Worm (Caenorhabditis elegans): ENCODE data around the gene C55A6.4.

Gene C55A6.4

DNA sequence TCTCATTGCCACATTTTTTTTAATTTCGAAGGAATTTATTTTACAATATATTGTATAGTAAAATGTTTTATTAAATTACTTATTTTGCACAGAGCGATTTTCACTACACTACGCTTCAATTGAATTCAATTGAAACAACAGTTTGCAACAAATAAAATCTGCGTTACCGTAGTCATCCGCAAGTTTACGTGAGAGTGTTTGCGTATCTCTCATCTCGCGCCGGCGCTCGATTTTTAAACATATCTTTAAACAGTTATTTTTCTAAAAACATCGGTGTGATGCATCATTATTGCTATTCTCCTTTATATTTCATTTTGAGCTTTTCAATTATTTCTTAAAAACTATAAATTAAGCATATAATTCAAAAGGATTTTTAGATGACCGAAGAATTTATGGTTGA, 36.6 kb upstream of the C55A6.4 start, which contains the start of gene duo-1 (continued):
- peak; percentile 55 for TF ChIP-seq dox-1 (GFP tag; IDR thresholded peaks at IDR 0.05)
- TF ChIP-seq F33H1.4 (GFP tag; IDR thresholded peaks at IDR 0.05), result peak; percentile 66

ce11 chrV:11552379-11552778, 34.7 kb upstream of the C55A6.4 start, which contains the start of gene srx-85:
Gene srx-85, plus strand, starts transcription at chrV:11552679.
- TF ChIP-seq nhr-179 (tag; optimal IDR thresholded peaks at IDR 0.05), result no peak
- no peak for TF ChIP-seq zfh-2 (GFP tag; conservative IDR thresholded peaks at IDR 0.05)
- TF ChIP-seq F55B11.4 (tag; optimal IDR thresholded peaks at IDR 0.05; ENCODE audit: borderline replicate concordance, insufficient read depth), result no peak
- no peak for TF ChIP-seq snpc-3.4 (tag; optimal IDR thresholded peaks at IDR 0.05)
- no peak for TF ChIP-seq lin-54 (GFP tag; optimal IDR thresholded peaks at IDR 0.05)
- TF ChIP-seq F23B12.7 (tag; optimal IDR thresholded peaks at IDR 0.05; ENCODE audit: insufficient read depth), result no peak
- no peak for TF ChIP-seq T07F8.4 (tag; optimal IDR thresholded peaks at IDR 0.05)
- no peak for TF ChIP-seq ceh-40 (GFP tag; IDR thresholded peaks at IDR 0.05)
- TF ChIP-seq nhr-90 (tag; optimal IDR thresholded peaks at IDR 0.05), result no peak
- no peak for TF ChIP-seq dpl-1 (GFP tag; optimal IDR thresholded peaks at IDR 0.05)
- no peak for TF ChIP-seq madf-8 (GFP tag; conservative IDR thresholded peaks at IDR 0.05)
- TF ChIP-seq madf-6 (GFP tag; IDR thresholded peaks at IDR 0.05), result no peak
- no peak for TF ChIP-seq ceh-58 (GFP tag; IDR thresholded peaks at IDR 0.05)
- TF ChIP-seq tbx-9 (tag; optimal IDR thresholded peaks at IDR 0.05; ENCODE audit: borderline replicate concordance), result no peak
- no peak for TF ChIP-seq ets-4 (GFP tag; optimal IDR thresholded peaks at IDR 0.05)
- TF ChIP-seq efl-1 (GFP tag; optimal IDR thresholded peaks at IDR 0.05), result no peak

- no peak for TF ChIP-seq hlh-12 (tag; optimal IDR thresholded peaks at IDR 0.05)
- no peak for TF ChIP-seq F57C9.4 (tag; optimal IDR thresholded peaks at IDR 0.05)
- TF ChIP-seq somi-1 (GFP tag; optimal IDR thresholded peaks at IDR 0.05), result no peak
- TF ChIP-seq lin-35 (GFP tag; optimal IDR thresholded peaks at IDR 0.05), result peak in 1 of 3 experiments; percentile 32
- no peak for TF ChIP-seq cebp-1 (GFP tag; IDR thresholded peaks at IDR 0.05)
- peak; percentile 64 for TF ChIP-seq cebp-1 (tag; optimal IDR thresholded peaks at IDR 0.05)
- TF ChIP-seq lin-54 (GFP tag; optimal IDR thresholded peaks at IDR 0.05), result peak; percentile 15
- TF ChIP-seq lin-40 (tag; optimal IDR thresholded peaks at IDR 0.05), result no peak
- no peak for TF ChIP-seq T07F8.4 (tag; optimal IDR thresholded peaks at IDR 0.05)
- TF ChIP-seq attf-5 (GFP tag; optimal IDR thresholded peaks at IDR 0.05), result peak; percentile 60
- TF ChIP-seq F49E8.2 (tag; optimal IDR thresholded peaks at IDR 0.05; ENCODE audit: insufficient read depth), result no peak
- no peak for TF ChIP-seq ceh-79 (tag; optimal IDR thresholded peaks at IDR 0.05)
- TF ChIP-seq ztf-18 (tag; optimal IDR thresholded peaks at IDR 0.05), result peak; percentile 29
- no peak for TF ChIP-seq F52B5.7 (tag; optimal IDR thresholded peaks at IDR 0.05)
- TF ChIP-seq Y95B8A.8 (GFP tag; IDR thresholded peaks at IDR 0.05), result no peak
- no peak for TF ChIP-seq F23B12.7 (tag; optimal IDR thresholded peaks at IDR 0.05; ENCODE audit: insufficient read depth)
- TF ChIP-seq aptf-2 (GFP tag; conservative IDR thresholded peaks at IDR 0.05), result no peak
- 0 out of 2 replicates have a peak, but pooled peaks have one; percentile 19 for TF ChIP-seq dox-1 (GFP tag; IDR thresholded peaks at IDR 0.05)
- no peak for TF ChIP-seq mes-4 (tag; optimal IDR thresholded peaks at IDR 0.05)
- no peak for TF ChIP-seq bed-1 (GFP tag; IDR thresholded peaks at IDR 0.05)
- TF ChIP-seq nhr-90 (tag; optimal IDR thresholded peaks at IDR 0.05), result no peak
- no peak for TF ChIP-seq ceh-58 (GFP tag; IDR thresholded peaks at IDR 0.05)
- TF ChIP-seq tlf-1 (GFP tag; optimal IDR thresholded peaks at IDR 0.05), result no peak
- no peak for TF ChIP-seq pha-4 (tag; optimal IDR thresholded peaks at IDR 0.05)
- TF ChIP-seq let-607 (tag; optimal IDR thresholded peaks at IDR 0.05), result no peak
- TF ChIP-seq sptf-2 (GFP tag; optimal IDR thresholded peaks at IDR 0.05), result no peak
- no peak for TF ChIP-seq nfyb-1 (GFP tag; IDR thresholded peaks at IDR 0.05)
- no peak for TF ChIP-seq nfya-1 (tag; optimal IDR thresholded peaks at IDR 0.05; ENCODE audit: borderline replicate concordance, insufficient read depth)
- peak; percentile 28 for TF ChIP-seq K12H6.12 (tag; optimal IDR thresholded peaks at IDR 0.05)
- no peak for TF ChIP-seq ets-4 (GFP tag; optimal IDR thresholded peaks at IDR 0.05)
- peak; percentile 15 for TF ChIP-seq ceh-27 (GFP tag; optimal IDR thresholded peaks at IDR 0.05)
- no peak for TF ChIP-seq akir-1 (GFP tag; optimal IDR thresholded peaks at IDR 0.05)
Measured at ce11 chrV:11548914-11549406, 31.3 kb upstream of the C55A6.4 start, which contains the start of the genes F38B7.17 and F38B7.3. Gene F38B7.17, minus strand, starts transcription at chrV:11548964. Gene F38B7.3, plus strand, starts transcription at chrV:11549107.

All from whole organism, young adult.